Worm (Caenorhabditis elegans) whole organism, mixed stage, embryonic: Measurements from ENCODE around the gene dhs-31.

Source experiments
- blmp-1 ChIP-seq: fragments of 150-350 bp; optimal IDR thresholded peaks from 2 replicates; lab custom pipeline; 2014; ENCODE audit warnings: missing biosample characterization, missing genetic modification characterization
- ces-1 ChIP-seq: fragments of 150-350 bp; optimal IDR thresholded peaks from 2 replicates; lab custom pipeline; 2014; ENCODE audit warnings: missing biosample characterization, missing genetic modification reagents, missing genetic modification characterization
- mls-2 ChIP-seq: sonication (generic microtip); optimal IDR thresholded peaks from 2 replicates; lab custom pipeline; 2016; ENCODE audit warnings: mild to moderate bottlenecking, missing genetic modification characterization, moderate library complexity, missing compliant biosample characterization
- nhr-2 ChIP-seq: fragments of 150-350 bp; optimal IDR thresholded peaks from 2 replicates; lab custom pipeline; 2014; ENCODE audit warnings: missing biosample characterization, missing genetic modification characterization
- nhr-28 ChIP-seq: fragments of 150-350 bp; optimal IDR thresholded peaks from 2 replicates; lab custom pipeline; 2014; ENCODE audit warnings: missing biosample characterization, missing genetic modification characterization
- snpc-4 ChIP-seq: fragments of 150-350 bp; optimal IDR thresholded peaks from 2 replicates; lab custom pipeline; 2014; ENCODE audit warnings: missing biosample characterization, missing genetic modification characterization
- sptf-1 ChIP-seq: sonication (generic microtip); optimal IDR thresholded peaks from 2 replicates; lab custom pipeline; 2017; ENCODE audit warnings: mild to moderate bottlenecking, missing genetic modification characterization, moderate library complexity, missing compliant biosample characterization

ce11 chrIV:10059175-10059574, 18.5 kb upstream of the dhs-31 start:
- TF ChIP-seq ces-1 (GFP tag; lab: Kevin White, UChicago): no peak
- TF ChIP-seq snpc-4 (tag; lab: Kevin White, UChicago): no peak
- TF ChIP-seq mls-2 (tag; lab: Kevin White, UChicago): no peak
- no peak for TF ChIP-seq blmp-1 (tag; lab: Kevin White, UChicago)
- TF ChIP-seq nhr-28: no peak
- TF ChIP-seq sptf-1 (tag; lab: Kevin White, UChicago): no peak
- no peak for TF ChIP-seq nhr-2
